Fruit fly (Drosophila melanogaster) whole organism, pupa: Measurements from ENCODE around the gene Sap-r.

Source experiments
- CG10348 ChIP-seq: fragments of 200-800 bp; sonication (Bioruptor generic); IDR thresholded peaks from 2 replicates; pipeline ENCODE4 v1.3.6; 2022; ENCODE audit warnings: missing biosample characterization, missing genetic modification characterization
- CG12605 ChIP-seq: fragments of 200-800 bp; sonication (Bioruptor generic); IDR thresholded peaks from 2 replicates; pipeline ENCODE4 v1.3.6; 2022; ENCODE audit warnings: missing biosample characterization, missing genetic modification characterization
- CG13204 ChIP-seq: fragments of 200-800 bp; sonication (Bioruptor generic); optimal IDR thresholded peaks from 2 replicates; lab custom pipeline; 2018; ENCODE audit warnings: missing biosample characterization, mild to moderate bottlenecking, missing genetic modification characterization, moderate library complexity
- CG14655 ChIP-seq: fragments of 200-800 bp; sonication (Bioruptor generic); optimal IDR thresholded peaks from 3 replicates; lab custom pipeline; 2017; ENCODE audit warnings: mild to moderate bottlenecking, missing biosample characterization, missing genetic modification reagents, missing genetic modification characterization
- CG15710 ChIP-seq: fragments of 200-800 bp; sonication (Bioruptor generic); optimal IDR thresholded peaks from 2 replicates; lab custom pipeline; 2018; ENCODE audit warnings: missing biosample characterization, mild to moderate bottlenecking, missing genetic modification characterization, moderate library complexity
- CG17806 ChIP-seq: fragments of 200-800 bp; sonication (Bioruptor generic); optimal IDR thresholded peaks from 2 replicates; lab custom pipeline; 2018; ENCODE audit warnings: missing biosample characterization, mild to moderate bottlenecking, missing genetic modification characterization, moderate library complexity
- CG32121 ChIP-seq: fragments of 200-800 bp; sonication (Bioruptor generic); IDR thresholded peaks from 2 replicates; pipeline ENCODE4 v1.3.6; 2022; ENCODE audit warnings: missing biosample characterization, missing genetic modification characterization
- CG34367 ChIP-seq: fragments of 200-800 bp; sonication (Bioruptor generic); optimal IDR thresholded peaks from 2 replicates; lab custom pipeline; 2018; ENCODE audit warnings: missing biosample characterization, mild to moderate bottlenecking, missing genetic modification characterization
- CG4496 ChIP-seq: fragments of 200-800 bp; sonication (Bioruptor generic); IDR thresholded peaks from 3 replicates; pipeline ENCODE4 v1.3.6; 2022; ENCODE audit warnings: missing biosample characterization, missing genetic modification characterization
- CG8159 ChIP-seq: fragments of 200-800 bp; sonication (Bioruptor generic); optimal IDR thresholded peaks from 3 replicates; lab custom pipeline; 2018; ENCODE audit warnings: missing biosample characterization, mild to moderate bottlenecking, missing genetic modification characterization, moderate library complexity
- CG8301 ChIP-seq: fragments of 200-800 bp; sonication (Bioruptor generic); optimal IDR thresholded peaks from 2 replicates; lab custom pipeline; 2018; ENCODE audit warnings: missing biosample characterization, mild to moderate bottlenecking, missing genetic modification characterization
- CG9948 ChIP-seq: fragments of 200-800 bp; sonication (Bioruptor generic); optimal IDR thresholded peaks from 2 replicates; lab custom pipeline; 2018; ENCODE audit warnings: missing biosample characterization, mild to moderate bottlenecking, missing genetic modification characterization, moderate library complexity
- D1 ChIP-seq: fragments of 200-800 bp; sonication (Bioruptor generic); optimal IDR thresholded peaks from 2 replicates; lab custom pipeline; 2018; ENCODE audit warnings: missing biosample characterization, mild to moderate bottlenecking, missing genetic modification characterization, moderate library complexity
- EcR ChIP-seq: fragments of 200-800 bp; sonication (Bioruptor generic); optimal IDR thresholded peaks from 3 replicates; lab custom pipeline; 2019; ENCODE audit warnings: missing biosample characterization, missing genetic modification characterization, mild to moderate bottlenecking, moderate library complexity, missing genetic modification reagents
- Ets98B ChIP-seq: fragments of 200-800 bp; sonication (Bioruptor generic); IDR thresholded peaks from 2 replicates; pipeline ENCODE4 v1.3.6; 2022; ENCODE audit warnings: missing biosample characterization, missing genetic modification characterization
- Pif1A ChIP-seq: fragments of 200-800 bp; sonication (Bioruptor generic); optimal IDR thresholded peaks from 3 replicates; lab custom pipeline; 2016; ENCODE audit warnings: missing biosample characterization, missing genetic modification characterization
- Pif1B ChIP-seq: fragments of 200-800 bp; sonication (Bioruptor generic); optimal IDR thresholded peaks from 3 replicates; lab custom pipeline; 2016; ENCODE audit warnings: missing biosample characterization, missing genetic modification characterization
- Snoo ChIP-seq: fragments of 200-800 bp; sonication (Bioruptor generic); optimal IDR thresholded peaks from 3 replicates; lab custom pipeline; 2017; ENCODE audit warnings: missing biosample characterization, mild to moderate bottlenecking, missing genetic modification characterization, inconsistent platforms
- fd96Ca ChIP-seq: fragments of 200-800 bp; sonication (Bioruptor generic); IDR thresholded peaks from 3 replicates; pipeline ENCODE4 v1.3.6; 2022; ENCODE audit warnings: missing biosample characterization, missing genetic modification characterization
- gl ChIP-seq: fragments of 200-800 bp; sonication (Bioruptor generic); optimal IDR thresholded peaks from 2 replicates; lab custom pipeline; 2018; ENCODE audit warnings: missing biosample characterization, mild to moderate bottlenecking, missing genetic modification characterization
- rn ChIP-seq: fragments of 200-800 bp; sonication (Bioruptor generic); IDR thresholded peaks from 2 replicates; pipeline ENCODE4 v1.3.6; 2022; ENCODE audit warnings: missing biosample characterization, missing genetic modification characterization

The Sap-r gene

dm6 chr3R:30863971-30864370 is 24.9 kb downstream of the Sap-r start:
- TF ChIP-seq EcR (GFP tag; lab: Kevin White, UChicago) (peak; percentile 48), Pif1A (GFP tag; lab: Kevin White, UChicago) (no peak), CG34367 (no peak), Snoo (tag; lab: Kevin White, UChicago) (peak; percentile 63), CG8159 (no peak), gl (no peak), CG17806 (tag; lab: Kevin White, UChicago) (no peak), Pif1B (GFP tag; lab: Kevin White, UChicago) (no peak), rn (no peak), CG4496 (GFP tag; lab: Robert Waterston, UW) (0 out of 3 replicates have a peak, but pooled peaks have one; percentile 31), CG9948 (tag; lab: Kevin White, UChicago) (no peak), CG12605 (GFP tag; lab: Robert Waterston, UW) (no peak), CG15710 (tag; lab: Kevin White, UChicago) (no peak), CG13204 (no peak), CG14655 (GFP tag; lab: Kevin White, UChicago) (no peak), CG32121 (GFP tag; lab: Robert Waterston, UW) (no peak), fd96Ca (GFP tag; lab: Robert Waterston, UW) (no peak), CG10348 (no peak), CG8301 (tag; lab: Kevin White, UChicago) (no peak)
- TF ChIP-seq, all 21 proteins: peak for 3

- TF ChIP-seq CG32121 (GFP tag; lab: Robert Waterston, UW) (peak; percentile 28; the same call in 1 of the 2 replicates), CG13204 (no peak)
Measured at dm6 chr3R:30862471-30862870, 26.4 kb downstream of the Sap-r start.

- no peak for TF ChIP-seq CG9948 (tag; lab: Kevin White, UChicago)
- TF ChIP-seq Pif1A (GFP tag; lab: Kevin White, UChicago): no peak
- no peak for TF ChIP-seq D1 (tag; lab: Kevin White, UChicago)
- TF ChIP-seq Snoo (tag; lab: Kevin White, UChicago): no peak
- no peak for TF ChIP-seq Ets98B (GFP tag; lab: Robert Waterston, UW)
- TF ChIP-seq CG10348: no peak
- TF ChIP-seq gl: no peak
- no peak for TF ChIP-seq CG15710 (tag; lab: Kevin White, UChicago)
- TF ChIP-seq CG8301 (tag; lab: Kevin White, UChicago): no peak
Measured at dm6 chr3R:30860561-30860928, 28.3 kb downstream of the Sap-r start.

- TF ChIP-seq EcR (GFP tag; lab: Kevin White, UChicago) (no peak), Pif1A (GFP tag; lab: Kevin White, UChicago) (peak; percentile 2), CG8159 (peak; percentile 12)
Measured at dm6 chr3R:30859901-30860560, 28.8 kb downstream of the Sap-r start.

- TF ChIP-seq Pif1A (GFP tag; lab: Kevin White, UChicago): no peak
- TF ChIP-seq CG15710 (tag; lab: Kevin White, UChicago): no peak
- no peak for TF ChIP-seq Pif1B (GFP tag; lab: Kevin White, UChicago)
- TF ChIP-seq CG17806 (tag; lab: Kevin White, UChicago): no peak
- TF ChIP-seq Ets98B (GFP tag; lab: Robert Waterston, UW): no peak
Measured at dm6 chr3R:30856596-30856995, 32.3 kb downstream of the Sap-r start.

dm6 chr3R:30855176-30855575 is 33.7 kb downstream of the Sap-r start:
- TF ChIP-seq CG9948 (tag; lab: Kevin White, UChicago): no peak
- no peak for TF ChIP-seq Pif1B (GFP tag; lab: Kevin White, UChicago)
- TF ChIP-seq CG4496 (GFP tag; lab: Robert Waterston, UW): no peak
- TF ChIP-seq Snoo (tag; lab: Kevin White, UChicago): no peak
- TF ChIP-seq EcR (GFP tag; lab: Kevin White, UChicago): no peak

- TF ChIP-seq CG13204: no peak
- no peak for TF ChIP-seq CG14655 (GFP tag; lab: Kevin White, UChicago)
- TF ChIP-seq CG32121 (GFP tag; lab: Robert Waterston, UW): no peak
- no peak for TF ChIP-seq CG8159
- no peak for TF ChIP-seq EcR (GFP tag; lab: Kevin White, UChicago)
- TF ChIP-seq D1 (tag; lab: Kevin White, UChicago): no peak
- no peak for TF ChIP-seq CG17806 (tag; lab: Kevin White, UChicago)
- TF ChIP-seq fd96Ca (GFP tag; lab: Robert Waterston, UW): no peak
- TF ChIP-seq gl: no peak
- TF ChIP-seq, all 21 proteins: peak for 0
Measured at dm6 chr3R:30851843-30852365, 37.0 kb downstream of the Sap-r start, which contains the start of gene tll. Gene tll (plus strand): TSS chr3R:30852315.
